Worm (Caenorhabditis elegans) whole organism, L1 larva: ENCODE data around the gene lsy-27.

Experiments used
- F16B12.6 ChIP-seq: fragments of 150-350 bp; optimal IDR thresholded peaks from 2 replicates; lab custom pipeline; 2014; ENCODE audit warnings: missing biosample characterization, missing genetic modification characterization
- Y116A8C.19 ChIP-seq: sonication (generic microtip); optimal IDR thresholded peaks from 2 replicates; lab custom pipeline; 2016; ENCODE audit warnings: missing compliant biosample characterization, missing genetic modification characterization, borderline replicate concordance
- ceh-63 ChIP-seq: fragments of 200-800 bp; sonication (Bioruptor generic); optimal IDR thresholded peaks from 2 replicates; lab custom pipeline; 2018; ENCODE audit warnings: mild to moderate bottlenecking, missing genetic modification characterization, missing compliant biosample characterization
- fkh-10 ChIP-seq: sonication (generic microtip); optimal IDR thresholded peaks from 2 replicates; lab custom pipeline; 2017; ENCODE audit warnings: missing biosample characterization, missing genetic modification reagents, missing genetic modification characterization
- hpl-2 ChIP-seq: fragments of 150-350 bp; optimal IDR thresholded peaks from 2 replicates; lab custom pipeline; 2014; ENCODE audit warnings: missing biosample characterization, missing genetic modification reagents, missing genetic modification characterization
- irx-1 ChIP-seq: sonication (generic microtip); optimal IDR thresholded peaks from 2 replicates; lab custom pipeline; 2016; ENCODE audit warnings: missing genetic modification characterization, missing compliant biosample characterization
- lin-13 ChIP-seq: fragments of 150-350 bp; optimal IDR thresholded peaks from 2 replicates; lab custom pipeline; 2014; ENCODE audit warnings: missing biosample characterization, missing genetic modification reagents, missing genetic modification characterization
- lin-35 ChIP-seq, 2 experiments: fragments of 150-350 bp; optimal IDR thresholded peaks; 2 replicates each; lab custom pipeline; 2014; ENCODE audit warnings: missing biosample characterization in 2 of 2, missing genetic modification characterization in 2 of 2, missing genetic modification reagents in 2 of 2
- lsy-2 ChIP-seq, 2 experiments: fragments of 150-350 bp; optimal IDR thresholded peaks; 2 replicates each; lab custom pipeline; 2014; ENCODE audit warnings: missing biosample characterization in 2 of 2, missing genetic modification characterization in 2 of 2
- mef-2 ChIP-seq: fragments of 150-350 bp; optimal IDR thresholded peaks from 2 replicates; lab custom pipeline; 2014; ENCODE audit warnings: missing biosample characterization, missing genetic modification characterization
- nhr-12 ChIP-seq: sonication (generic microtip); optimal IDR thresholded peaks from 2 replicates; lab custom pipeline; 2017; ENCODE audit warnings: missing biosample characterization, missing genetic modification characterization
- nhr-20 ChIP-seq: sonication (generic microtip); optimal IDR thresholded peaks from 2 replicates; lab custom pipeline; 2016; ENCODE audit warnings: mild to moderate bottlenecking, missing genetic modification characterization, missing compliant biosample characterization
- nhr-28 ChIP-seq: fragments of 150-350 bp; optimal IDR thresholded peaks from 2 replicates; lab custom pipeline; 2014; ENCODE audit warnings: missing biosample characterization, missing genetic modification characterization
- nhr-90 ChIP-seq: sonication (generic microtip); optimal IDR thresholded peaks from 2 replicates; lab custom pipeline; 2016; ENCODE audit warnings: mild to moderate bottlenecking, missing genetic modification characterization, missing compliant biosample characterization; ENCODE audit not compliant: poor library complexity
- rnt-1 ChIP-seq: sonication (generic microtip); optimal IDR thresholded peaks from 2 replicates; lab custom pipeline; 2016; ENCODE audit warnings: mild to moderate bottlenecking, missing genetic modification characterization, moderate library complexity, missing compliant biosample characterization
- snu-23 ChIP-seq: sonication (generic microtip); optimal IDR thresholded peaks from 2 replicates; lab custom pipeline; 2016; ENCODE audit warnings: missing genetic modification characterization, missing compliant biosample characterization
- sox-4 ChIP-seq: sonication (generic microtip); optimal IDR thresholded peaks from 2 replicates; lab custom pipeline; 2016; ENCODE audit warnings: missing genetic modification characterization, missing compliant biosample characterization
- swsn-7 ChIP-seq: sonication (generic microtip); optimal IDR thresholded peaks from 2 replicates; lab custom pipeline; 2016; ENCODE audit warnings: missing genetic modification characterization, missing compliant biosample characterization
- unc-30 ChIP-seq: sonication (generic microtip); optimal IDR thresholded peaks from 2 replicates; lab custom pipeline; 2017; ENCODE audit warnings: missing biosample characterization, missing genetic modification characterization
- unc-62 ChIP-seq: fragments of 150-350 bp; optimal IDR thresholded peaks from 2 replicates; lab custom pipeline; 2014; ENCODE audit warnings: missing biosample characterization, missing genetic modification reagents, missing genetic modification characterization
- unc-86 ChIP-seq: sonication (generic microtip); optimal IDR thresholded peaks from 2 replicates; lab custom pipeline; 2016; ENCODE audit warnings: missing genetic modification characterization, missing compliant biosample characterization
- zag-1 ChIP-seq: fragments of 150-350 bp; optimal IDR thresholded peaks from 2 replicates; lab custom pipeline; 2014; ENCODE audit warnings: missing biosample characterization, missing genetic modification characterization

Gene lsy-27

DNA sequence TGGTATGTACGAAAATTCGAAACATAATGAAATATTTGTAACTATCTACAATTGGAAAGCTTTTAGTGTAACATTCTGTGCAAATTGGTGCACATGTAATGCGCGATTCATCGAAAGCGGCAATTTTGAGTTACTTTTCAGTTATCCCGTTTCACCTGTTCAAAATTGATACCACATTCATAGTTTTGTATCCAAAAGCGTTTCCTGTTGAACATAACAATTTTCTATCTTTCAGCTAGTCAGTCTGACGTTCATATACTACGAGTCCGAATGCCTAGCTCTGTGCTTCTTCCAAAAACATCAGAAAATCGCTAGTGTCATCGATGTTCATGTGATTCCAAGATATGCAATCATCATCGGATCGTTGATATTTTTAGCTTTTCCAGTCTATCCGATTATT, 46.6 kb downstream of the lsy-27 start (continued):
- TF ChIP-seq swsn-7 (tag; lab: Kevin White, UChicago) (no peak), unc-86 (tag; lab: Kevin White, UChicago) (no peak), unc-62 (GFP tag; lab: Kevin White, UChicago) (no peak), nhr-90 (no peak)
- TF ChIP-seq, all 84 proteins: peak for 0

DNA sequence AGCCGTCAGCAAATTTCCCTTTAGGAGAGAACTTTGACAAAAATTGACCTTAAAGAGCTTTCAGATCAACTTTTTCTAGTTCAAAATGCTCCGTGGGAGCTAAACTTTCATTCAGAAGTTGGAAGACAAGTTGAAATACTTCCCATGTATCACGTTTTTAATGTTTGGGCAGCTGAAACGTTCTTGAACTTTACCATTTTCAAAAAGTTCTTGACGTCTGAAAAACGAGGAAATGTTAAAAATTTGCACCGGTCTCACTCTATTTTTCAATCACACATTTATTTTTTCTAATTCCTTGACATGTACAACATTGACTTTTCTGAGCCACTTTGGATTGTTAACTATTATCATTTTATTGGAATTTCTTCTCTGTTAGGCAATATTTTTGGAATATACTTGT, 47.2 kb downstream of the lsy-27 start, which contains the start of gene sri-70:
sri-70 (plus strand) TSS at position 301 of the 400 bp plus-strand sequence.
- TF ChIP-seq nhr-28, result no peak
- no peak for TF ChIP-seq sox-4 (tag; lab: Kevin White, UChicago)
- TF ChIP-seq nhr-20 (tag; lab: Kevin White, UChicago), result no peak
- no peak for TF ChIP-seq lin-13 (GFP tag; lab: Kevin White, UChicago)
- no peak for TF ChIP-seq snu-23 (GFP tag; lab: Kevin White, UChicago)
- TF ChIP-seq nhr-12 (tag; lab: Kevin White, UChicago), result no peak
- TF ChIP-seq Y116A8C.19 (tag; lab: Kevin White, UChicago), result no peak
- TF ChIP-seq lin-35 (GFP tag; optimal IDR thresholded peaks at IDR 0.05; lab: Kevin White, UChicago), result no peak
- TF ChIP-seq lsy-2 (tag; optimal IDR thresholded peaks at IDR 0.05; lab: Kevin White, UChicago), result no peak
- TF ChIP-seq unc-30 (tag; lab: Kevin White, UChicago), result no peak

DNA sequence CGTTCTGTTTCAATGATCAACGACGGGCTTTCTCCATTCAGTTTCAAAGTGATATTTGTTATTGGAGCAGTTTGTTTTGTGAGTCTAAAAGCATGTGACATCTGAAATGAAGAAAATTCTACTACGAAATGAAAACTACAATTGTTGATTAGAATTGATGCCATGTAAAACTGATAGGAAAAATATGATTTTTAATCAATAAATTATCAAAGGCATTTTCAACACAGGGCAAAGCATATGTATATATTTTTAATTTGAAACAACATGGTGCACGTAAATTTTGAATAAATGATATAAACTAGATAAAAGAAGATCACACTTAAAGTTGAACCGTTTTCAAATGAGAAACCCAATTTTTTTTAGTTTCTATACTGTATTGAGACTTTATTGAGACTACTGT, 48.6 kb downstream of the lsy-27 start, which contains the start of gene K10G4.5:
K10G4.5 (minus strand) TSS at position 101 of the 400 bp plus-strand sequence.
- TF ChIP-seq fkh-10 (GFP tag; lab: Kevin White, UChicago), result no peak
- no peak for TF ChIP-seq hpl-2
- TF ChIP-seq rnt-1 (tag; lab: Kevin White, UChicago), result no peak
- TF ChIP-seq irx-1, result no peak
- TF ChIP-seq unc-30 (tag; lab: Kevin White, UChicago), result no peak
- no peak for TF ChIP-seq ceh-63 (GFP tag; lab: Kevin White, UChicago)
- no peak for TF ChIP-seq mef-2 (tag; lab: Kevin White, UChicago)
- TF ChIP-seq zag-1, result no peak
- no peak for TF ChIP-seq F16B12.6 (tag; lab: Kevin White, UChicago)
